Fruit fly (Drosophila melanogaster): ENCODE results near the gene CG6999.
A peak's percentile ranks its signal among the peaks of the same experiment; 100 is the strongest.
"Not testable (repeated sequence)": the region's sequence is repeated elsewhere in the genome, so short reads cannot be mapped to it uniquely, and the experiment has no call there.

The CG6999 gene

DNA sequence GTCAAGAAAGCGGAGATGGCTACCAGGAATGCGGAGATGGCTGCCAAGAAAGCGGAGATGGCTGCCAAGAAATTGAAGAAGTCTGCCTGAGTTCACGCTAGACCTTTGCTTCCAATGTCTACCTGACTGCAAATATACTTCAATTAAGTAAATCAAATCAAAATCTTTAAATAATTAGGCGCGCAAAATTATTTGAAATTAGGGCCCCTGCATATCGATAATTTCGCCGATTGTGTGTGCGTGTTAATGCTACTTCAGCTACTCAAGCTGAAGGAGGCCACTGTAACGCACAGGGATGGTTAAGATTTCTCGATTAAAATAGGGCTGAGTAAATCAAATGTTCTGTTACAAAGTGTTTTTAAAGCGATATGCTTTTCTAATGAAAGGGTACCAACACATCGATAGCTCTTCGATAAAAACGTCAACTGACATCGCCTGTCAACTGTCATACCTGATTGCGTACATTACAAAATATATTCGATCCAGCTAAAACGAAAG lies at the start of gene CG6999:
Gene CG6999 (plus strand): TSS at position 448 of the 498 bp plus-strand sequence.
- TF ChIP-seq CG12768, Hr96, Mnt (GFP tag; optimal IDR thresholded peaks at IDR 0.05): not testable (repeated sequence)

DNA sequence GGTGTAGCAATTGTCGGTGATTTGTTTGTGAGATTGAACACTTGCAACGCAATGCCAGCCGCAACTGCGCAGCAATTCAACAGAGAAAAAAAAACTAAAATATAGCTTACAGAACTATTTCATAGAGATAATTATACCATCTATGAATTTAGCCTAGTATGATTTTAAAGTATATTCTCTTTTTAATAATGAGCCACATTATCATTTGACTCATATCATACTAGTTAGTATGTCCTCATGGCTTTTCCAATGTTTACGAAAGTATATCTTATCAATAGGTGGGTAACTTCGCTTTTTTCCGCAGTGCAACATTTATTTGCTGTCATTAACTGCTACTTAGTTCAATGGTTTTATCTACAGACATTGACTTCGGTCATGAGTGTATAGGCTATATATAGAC lies 49.4 kb upstream of the CG6999 start:
- TF ChIP-seq pad (GFP tag; optimal IDR thresholded peaks at IDR 0.05) (no peak), Hr96 (GFP tag; optimal IDR thresholded peaks at IDR 0.05) (no peak), CG12768 (GFP tag; optimal IDR thresholded peaks at IDR 0.05) (no peak), CG33017 (tag; optimal IDR thresholded peaks at IDR 0.05) (no peak), Clk (GFP tag; optimal IDR thresholded peaks at IDR 0.05) (no peak), ovo (GFP tag; optimal IDR thresholded peaks at IDR 0.05) (no peak), CG7101 (tag; optimal IDR thresholded peaks at IDR 0.05) (no peak), CG5204 (GFP tag; optimal IDR thresholded peaks at IDR 0.05) (no peak), CG7045 (GFP tag; optimal IDR thresholded peaks at IDR 0.05) (no peak), CG11617 (GFP tag; optimal IDR thresholded peaks at IDR 0.05) (no peak), CG14711 (tag; optimal IDR thresholded peaks at IDR 0.05) (no peak), bab1 (GFP tag; optimal IDR thresholded peaks at IDR 0.05) (no peak)

DNA sequence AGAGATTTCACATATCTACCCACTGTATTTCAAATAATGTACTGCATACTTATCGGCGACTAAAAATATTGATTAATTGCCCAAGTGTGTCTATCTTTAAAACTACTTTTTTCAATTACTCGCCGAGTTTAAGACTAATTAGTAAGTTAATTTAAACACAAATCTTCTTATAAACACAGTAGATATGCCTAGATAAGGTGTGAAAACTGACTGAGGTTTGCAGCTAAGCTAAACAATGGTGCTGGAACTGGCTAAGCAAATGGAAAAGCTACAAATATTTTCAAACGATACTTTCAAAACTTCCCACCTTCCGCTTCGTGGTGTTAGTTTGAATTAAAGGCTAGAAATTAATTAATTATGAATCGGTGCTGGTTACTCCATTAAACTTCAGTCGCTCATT lies 47.3 kb upstream of the CG6999 start:
- TF ChIP-seq bab1 (GFP tag; optimal IDR thresholded peaks at IDR 0.05) (peak; percentile 23), CG12768 (GFP tag; optimal IDR thresholded peaks at IDR 0.05) (no peak), CG11617 (GFP tag; optimal IDR thresholded peaks at IDR 0.05) (no peak), CG7101 (tag; optimal IDR thresholded peaks at IDR 0.05) (no peak), Hr96 (GFP tag; optimal IDR thresholded peaks at IDR 0.05) (no peak), Mnt (GFP tag; optimal IDR thresholded peaks at IDR 0.05) (no peak), CG7045 (GFP tag; optimal IDR thresholded peaks at IDR 0.05) (no peak)

DNA sequence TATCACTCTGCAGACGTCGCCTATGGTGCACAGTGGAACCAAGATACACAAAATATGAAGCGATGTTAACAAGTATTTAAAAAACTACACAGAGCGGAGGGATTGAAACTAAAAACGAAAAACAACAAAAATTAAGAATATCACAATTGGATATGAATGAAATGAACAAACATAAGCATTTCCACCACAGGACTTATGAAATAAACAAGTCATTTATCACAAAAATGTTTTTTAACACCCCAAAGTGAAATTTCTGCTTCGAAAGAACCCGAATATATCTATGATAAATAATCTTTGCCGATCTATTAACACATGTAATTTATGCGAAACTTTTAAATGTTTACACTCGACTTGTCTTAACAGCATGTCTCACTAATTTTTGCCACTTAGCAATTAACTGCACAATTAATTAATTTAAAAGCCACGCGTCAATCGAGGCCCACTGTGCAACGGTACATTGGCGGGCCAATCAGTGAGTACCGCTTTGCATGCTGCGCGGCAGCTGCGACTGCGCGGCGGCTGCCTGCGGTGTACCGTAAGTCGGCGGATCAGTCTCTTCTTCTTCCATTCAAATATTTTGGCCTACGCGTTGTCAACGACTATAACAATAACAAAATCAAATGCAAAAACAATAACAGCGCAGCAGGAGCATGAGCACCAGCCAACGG lies 46.2 kb upstream of the CG6999 start:
- no peak for TF ChIP-seq Mnt (GFP tag; optimal IDR thresholded peaks at IDR 0.05)
- TF ChIP-seq Hr96 (GFP tag; optimal IDR thresholded peaks at IDR 0.05), result no peak
- TF ChIP-seq CG1620 (GFP tag; optimal IDR thresholded peaks at IDR 0.05), result no peak
- no peak for TF ChIP-seq CG33017 (tag; optimal IDR thresholded peaks at IDR 0.05)
- TF ChIP-seq tj (GFP tag; optimal IDR thresholded peaks at IDR 0.05), result no peak
- TF ChIP-seq cic (GFP tag; optimal IDR thresholded peaks at IDR 0.05), result no peak
- TF ChIP-seq Clk (GFP tag; optimal IDR thresholded peaks at IDR 0.05), result no peak
- no peak for TF ChIP-seq bab1 (GFP tag; optimal IDR thresholded peaks at IDR 0.05)
- no peak for TF ChIP-seq cnc (optimal IDR thresholded peaks at IDR 0.05)
- no peak for TF ChIP-seq CG7101 (tag; optimal IDR thresholded peaks at IDR 0.05)
- no peak for TF ChIP-seq toe (GFP tag; optimal IDR thresholded peaks at IDR 0.05)
- TF ChIP-seq ovo (GFP tag; optimal IDR thresholded peaks at IDR 0.05), result peak; percentile 69
- no peak for TF ChIP-seq CG7045 (GFP tag; optimal IDR thresholded peaks at IDR 0.05)
- peak; percentile 15 for TF ChIP-seq CG5204 (GFP tag; optimal IDR thresholded peaks at IDR 0.05)
- no peak for TF ChIP-seq CG12768 (GFP tag; optimal IDR thresholded peaks at IDR 0.05)
- peak; percentile 80 for TF ChIP-seq pad (GFP tag; optimal IDR thresholded peaks at IDR 0.05)
- no peak for TF ChIP-seq kay (GFP tag; ENCODE audit: borderline replicate concordance)
- TF ChIP-seq CG11617 (GFP tag; optimal IDR thresholded peaks at IDR 0.05), result no peak
- TF ChIP-seq CG14711 (tag; optimal IDR thresholded peaks at IDR 0.05), result no peak
- TF ChIP-seq Crg-1 (GFP tag; optimal IDR thresholded peaks at IDR 0.05), result no peak

DNA sequence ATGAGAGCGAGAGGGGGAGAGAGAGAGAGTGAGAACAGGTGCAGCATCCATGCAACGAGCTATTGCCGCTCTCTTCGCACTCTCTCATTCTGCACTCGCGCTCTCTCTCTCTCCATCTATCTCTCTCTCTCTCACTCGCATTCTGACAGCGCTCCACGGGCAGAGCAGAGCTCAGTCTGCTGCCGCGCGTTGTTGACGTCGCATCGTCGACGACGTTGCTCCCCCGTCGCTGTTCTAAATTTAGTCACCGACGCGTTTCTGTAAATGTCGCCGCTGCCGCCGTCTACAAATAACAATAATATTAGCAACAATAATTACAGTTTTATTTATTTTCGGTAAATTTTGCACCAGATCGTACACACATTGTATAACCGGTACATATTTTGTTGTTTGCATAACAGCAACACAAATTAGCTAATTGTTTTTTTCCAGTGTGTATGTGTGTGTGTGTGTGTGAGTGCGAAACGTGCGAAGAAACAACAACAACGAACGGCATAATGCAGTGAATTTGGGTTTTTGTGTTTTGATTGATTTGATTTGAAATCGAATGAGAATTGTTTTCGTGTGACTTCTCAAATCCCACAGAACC lies 45.6 kb upstream of the CG6999 start:
- TF ChIP-seq CG7101 (tag; optimal IDR thresholded peaks at IDR 0.05) (peak; percentile 4), kay (GFP tag; ENCODE audit: borderline replicate concordance) (no peak), bab1 (GFP tag; optimal IDR thresholded peaks at IDR 0.05) (peak; percentile 32), Clk (GFP tag; optimal IDR thresholded peaks at IDR 0.05) (no peak), toe (GFP tag; optimal IDR thresholded peaks at IDR 0.05) (no peak), CG12768 (GFP tag; optimal IDR thresholded peaks at IDR 0.05) (peak; percentile 25), Crg-1 (GFP tag; optimal IDR thresholded peaks at IDR 0.05) (no peak), CG14711 (tag; optimal IDR thresholded peaks at IDR 0.05) (no peak), Hr96 (GFP tag; optimal IDR thresholded peaks at IDR 0.05) (peak; percentile 48), CG5204 (GFP tag; optimal IDR thresholded peaks at IDR 0.05) (no peak), Mnt (GFP tag; optimal IDR thresholded peaks at IDR 0.05) (peak; percentile 35), CG33017 (tag; optimal IDR thresholded peaks at IDR 0.05) (no peak), CG11617 (GFP tag; optimal IDR thresholded peaks at IDR 0.05) (no peak), tj (GFP tag; optimal IDR thresholded peaks at IDR 0.05) (no peak), ovo (GFP tag; optimal IDR thresholded peaks at IDR 0.05) (no peak), pad (GFP tag; optimal IDR thresholded peaks at IDR 0.05) (peak; percentile 56), cic (GFP tag; optimal IDR thresholded peaks at IDR 0.05) (no peak), cnc (optimal IDR thresholded peaks at IDR 0.05) (no peak), CG1620 (GFP tag; optimal IDR thresholded peaks at IDR 0.05) (no peak), CG7045 (GFP tag; optimal IDR thresholded peaks at IDR 0.05) (no peak)

DNA sequence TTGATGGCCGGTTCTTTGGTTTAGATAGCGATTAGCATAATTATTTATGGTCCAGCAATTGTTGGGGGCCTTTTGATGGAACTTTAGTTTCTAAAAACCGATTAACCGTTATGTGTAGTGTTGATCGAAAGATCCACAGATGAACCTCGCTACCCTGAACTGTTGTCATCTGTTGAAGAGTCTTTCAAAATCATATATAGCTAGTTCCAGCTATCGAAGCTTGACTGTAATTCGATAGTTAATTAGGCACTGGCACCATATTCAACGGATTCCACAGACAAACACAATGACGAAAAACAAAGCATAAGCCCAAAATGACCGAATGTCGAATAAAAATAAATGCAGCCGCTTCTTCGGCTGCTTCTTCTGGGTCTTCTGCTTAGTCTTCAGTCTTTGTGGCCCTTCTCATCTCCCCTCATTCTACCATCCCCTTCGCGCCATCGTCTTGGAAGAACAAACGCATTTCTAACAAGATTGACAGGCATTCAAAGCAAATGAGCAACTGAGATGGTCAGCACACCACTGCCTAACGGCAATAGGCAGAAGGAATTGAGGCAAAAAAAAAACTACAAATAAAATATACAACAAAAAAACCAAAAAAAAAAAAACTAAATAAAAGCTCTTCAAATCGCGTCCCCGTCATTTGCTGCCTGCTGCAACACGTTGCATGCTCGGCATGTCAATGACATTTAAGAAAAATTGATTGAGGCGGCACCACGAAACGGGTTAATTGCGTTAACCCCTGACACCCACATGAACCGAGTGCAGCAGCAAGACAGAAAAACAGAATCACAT lies 44.3 kb upstream of the CG6999 start:
- TF ChIP-seq kay (GFP tag; ENCODE audit: borderline replicate concordance) (no peak), CG7101 (tag; optimal IDR thresholded peaks at IDR 0.05) (no peak), CG12768 (GFP tag; optimal IDR thresholded peaks at IDR 0.05) (no peak), CG11617 (GFP tag; optimal IDR thresholded peaks at IDR 0.05) (no peak), CG14711 (tag; optimal IDR thresholded peaks at IDR 0.05) (no peak), bab1 (GFP tag; optimal IDR thresholded peaks at IDR 0.05) (no peak), CG5204 (GFP tag; optimal IDR thresholded peaks at IDR 0.05) (no peak), Mnt (GFP tag; optimal IDR thresholded peaks at IDR 0.05) (no peak), tj (GFP tag; optimal IDR thresholded peaks at IDR 0.05) (no peak), CG7045 (GFP tag; optimal IDR thresholded peaks at IDR 0.05) (no peak)
